Worm (Caenorhabditis elegans): ENCODE measurements around the gene R148.7.

DNA sequence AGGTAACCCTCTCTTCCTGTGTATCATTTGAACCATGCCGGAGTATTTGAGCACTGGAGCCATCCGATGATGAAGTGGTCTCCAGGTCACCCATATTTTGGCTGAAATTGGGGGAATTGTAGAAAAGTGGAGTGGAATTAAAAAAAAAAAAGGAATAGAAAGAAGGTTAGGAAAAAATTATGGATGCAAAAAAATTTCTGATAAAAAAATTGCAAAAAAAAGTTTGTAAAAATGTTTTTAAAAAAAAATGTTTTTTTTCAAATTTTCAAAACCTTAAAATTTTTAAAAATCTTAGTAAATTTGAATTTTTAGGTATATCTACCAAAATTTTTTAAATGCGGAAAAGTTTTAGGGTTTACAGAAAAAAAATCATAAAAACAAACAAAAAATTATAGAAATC lies 20.8 kb upstream of the R148.7 start, which contains the start of gene frm-8:
- TF ChIP-seq ama-1 (optimal IDR thresholded peaks at IDR 0.05) = no peak
- TF ChIP-seq ztf-11 (tag; optimal IDR thresholded peaks at IDR 0.05) = no peak
